Worm (Caenorhabditis elegans): Measurements from ENCODE around the gene clec-126.

DNA sequence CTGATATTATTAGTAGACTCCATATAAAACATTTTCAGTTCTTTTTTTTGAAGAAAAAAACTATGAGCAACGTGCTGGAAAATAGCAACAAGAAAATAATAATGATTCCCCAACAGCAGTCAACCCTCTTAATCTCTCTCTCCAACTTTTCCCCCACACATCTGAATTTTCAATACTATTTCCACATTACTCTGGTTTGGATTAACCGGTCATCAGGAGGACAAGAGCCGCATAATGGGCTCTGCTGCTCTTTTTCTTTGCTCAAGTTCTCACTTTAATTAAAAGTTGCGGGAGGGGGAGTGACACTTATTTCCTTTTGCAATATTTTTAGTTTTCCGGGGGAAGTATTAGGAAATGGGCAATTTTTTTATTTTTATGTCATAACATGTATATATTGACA lies 8.2 kb downstream of the clec-126 start:
- TF ChIP-seq nhr-77 (tag; optimal IDR thresholded peaks at IDR 0.05) (no peak), mab-5 (tag; optimal IDR thresholded peaks at IDR 0.05) (no peak), snpc-4 (tag; optimal IDR thresholded peaks at IDR 0.05) (no peak), elt-1 (tag; optimal IDR thresholded peaks at IDR 0.05) (no peak), lin-13 (GFP tag; optimal IDR thresholded peaks at IDR 0.05) (no peak), lin-11 (tag; optimal IDR thresholded peaks at IDR 0.05) (no peak), aly-2 (tag; optimal IDR thresholded peaks at IDR 0.05) (no peak), nhr-237 (tag; optimal IDR thresholded peaks at IDR 0.05) (no peak), ama-1 (optimal IDR thresholded peaks at IDR 0.05) (no peak), elt-3 (tag; optimal IDR thresholded peaks at IDR 0.05) (no peak), nhr-11 (tag; optimal IDR thresholded peaks at IDR 0.05) (no peak), egl-27 (tag; optimal IDR thresholded peaks at IDR 0.05) (no peak), nhr-12 (tag; optimal IDR thresholded peaks at IDR 0.05) (no peak), unc-62 (GFP tag; optimal IDR thresholded peaks at IDR 0.05) (no peak)
